Worm (Caenorhabditis elegans): ENCODE measurements around the gene tram-1.

Gene tram-1

DNA sequence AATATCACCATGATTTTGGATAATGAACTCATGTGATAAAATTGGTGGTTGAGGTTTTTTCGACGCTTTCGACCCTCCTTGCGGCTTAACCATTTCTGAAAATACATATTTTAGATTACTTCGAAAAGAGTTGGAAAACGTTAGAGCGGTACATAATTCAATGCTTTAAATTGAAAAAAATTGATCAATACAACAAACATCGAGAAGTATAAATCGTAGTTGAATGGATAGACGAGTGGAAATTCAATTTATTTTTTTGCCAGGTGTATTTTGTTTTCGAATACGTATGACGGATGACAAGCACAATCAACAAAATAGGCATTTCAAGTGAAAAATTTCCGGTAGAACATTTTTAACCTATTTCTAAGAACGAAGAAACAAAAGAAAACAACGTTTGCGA lies at the start of gene tram-1:
Gene tram-1 (minus strand): TSS at position 101 of the 400 bp plus-strand sequence.
- TF ChIP-seq lin-15B (tag; optimal IDR thresholded peaks at IDR 0.05) (no peak), nhr-25 (tag; optimal IDR thresholded peaks at IDR 0.05) (no peak), hmg-11 (tag; optimal IDR thresholded peaks at IDR 0.05) (no peak), nhr-23 (tag; optimal IDR thresholded peaks at IDR 0.05) (no peak), mdl-1 (tag; optimal IDR thresholded peaks at IDR 0.05) (no peak)

DNA sequence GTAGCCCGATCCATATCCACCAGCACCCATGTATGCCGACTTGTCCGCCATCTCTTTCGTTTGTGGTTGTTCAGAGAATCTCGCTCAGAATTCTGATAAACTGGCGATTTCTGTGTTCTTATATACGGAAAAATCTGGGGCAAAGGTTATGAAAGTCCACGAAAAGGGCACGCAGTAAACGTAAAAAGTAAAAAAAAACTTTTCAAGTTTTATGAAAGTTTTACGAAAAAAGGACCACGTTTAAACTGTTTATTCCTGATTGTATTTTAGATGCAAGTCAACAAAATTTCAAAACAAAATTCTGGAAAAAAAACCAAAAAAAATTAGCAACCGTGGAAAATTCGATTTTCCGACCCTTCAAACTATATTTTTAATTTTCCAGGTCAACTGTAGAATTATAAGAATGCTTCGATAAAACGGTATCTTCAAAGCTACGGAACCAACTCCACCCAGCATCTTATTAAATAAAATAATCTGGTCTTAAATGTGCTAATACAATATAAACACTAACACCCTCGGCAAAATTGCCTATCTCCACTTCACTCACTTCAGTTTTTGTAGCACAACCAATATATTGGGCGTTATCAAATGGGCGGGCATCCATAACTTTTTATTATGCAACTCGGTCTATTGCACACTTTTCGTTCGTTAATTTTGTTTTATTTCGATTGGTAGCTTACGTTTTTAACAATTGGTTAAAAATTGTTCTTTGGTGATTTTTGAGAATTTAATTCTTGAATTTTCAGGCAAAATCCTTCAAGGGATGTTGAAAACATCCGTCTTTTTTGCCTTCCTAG lies 48.2 kb upstream of the tram-1 start, which contains the start of the genes nspd-7 and Y43C5A.2:
Gene nspd-7 (minus strand): TSS at position 51 of the 797 bp plus-strand sequence.
Gene Y43C5A.2 (plus strand): TSS at position 747 of the 797 bp plus-strand sequence.
- TF ChIP-seq nhr-237 (tag; optimal IDR thresholded peaks at IDR 0.05), result no peak
- TF ChIP-seq nhr-23 (tag; optimal IDR thresholded peaks at IDR 0.05), result no peak
- TF ChIP-seq egl-5 (tag; optimal IDR thresholded peaks at IDR 0.05), result no peak
- TF ChIP-seq pqm-1 (tag; optimal IDR thresholded peaks at IDR 0.05), result peak; percentile 34
- TF ChIP-seq skn-1 (tag; optimal IDR thresholded peaks at IDR 0.05), result no peak
- TF ChIP-seq nhr-11 (tag; optimal IDR thresholded peaks at IDR 0.05), result no peak
- peak; percentile 69 for TF ChIP-seq elt-2 (tag; optimal IDR thresholded peaks at IDR 0.05)
- no peak for TF ChIP-seq lsy-12 (tag; optimal IDR thresholded peaks at IDR 0.05)
- no peak for TF ChIP-seq ztf-11 (tag; optimal IDR thresholded peaks at IDR 0.05)
- TF ChIP-seq pha-4 (tag; optimal IDR thresholded peaks at IDR 0.05), result peak; percentile 22
- no peak for TF ChIP-seq jun-1 (tag; optimal IDR thresholded peaks at IDR 0.05)
- TF ChIP-seq mml-1 (tag; optimal IDR thresholded peaks at IDR 0.05), result no peak
- no peak for TF ChIP-seq nhr-28 (tag; optimal IDR thresholded peaks at IDR 0.05)

DNA sequence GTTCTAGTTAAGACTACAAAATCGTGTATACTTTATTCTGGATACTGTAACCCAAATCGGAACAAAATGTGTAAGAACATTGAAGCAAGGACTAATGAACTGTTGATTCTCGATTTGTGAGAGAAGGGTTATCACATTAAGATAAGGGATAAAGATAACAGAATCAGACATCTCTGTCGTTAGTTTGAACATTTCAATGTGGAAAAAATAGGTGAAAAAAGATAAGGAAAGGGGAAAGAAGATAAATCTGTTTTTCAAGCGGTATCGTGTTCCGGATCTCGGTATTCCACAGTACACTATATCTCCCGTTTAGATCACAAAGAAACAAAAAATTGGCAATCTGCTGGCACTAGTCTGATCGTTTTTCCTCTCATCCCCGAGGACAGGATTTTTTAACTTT lies 40.0 kb upstream of the tram-1 start:
- TF ChIP-seq elt-3 (tag; optimal IDR thresholded peaks at IDR 0.05) (peak in 2 of 3 experiments; percentile 79 to 95), nhr-43 (tag; optimal IDR thresholded peaks at IDR 0.05; ENCODE audit: poor library complexity, severe bottlenecking) (peak; percentile 17), ceh-28 (tag; optimal IDR thresholded peaks at IDR 0.05) (no peak), ceh-82 (tag; optimal IDR thresholded peaks at IDR 0.05) (no peak), elt-1 (tag; optimal IDR thresholded peaks at IDR 0.05) (peak; percentile 92), nhr-76 (tag; optimal IDR thresholded peaks at IDR 0.05) (no peak), nhr-23 (tag; optimal IDR thresholded peaks at IDR 0.05) (peak; percentile 88)

DNA sequence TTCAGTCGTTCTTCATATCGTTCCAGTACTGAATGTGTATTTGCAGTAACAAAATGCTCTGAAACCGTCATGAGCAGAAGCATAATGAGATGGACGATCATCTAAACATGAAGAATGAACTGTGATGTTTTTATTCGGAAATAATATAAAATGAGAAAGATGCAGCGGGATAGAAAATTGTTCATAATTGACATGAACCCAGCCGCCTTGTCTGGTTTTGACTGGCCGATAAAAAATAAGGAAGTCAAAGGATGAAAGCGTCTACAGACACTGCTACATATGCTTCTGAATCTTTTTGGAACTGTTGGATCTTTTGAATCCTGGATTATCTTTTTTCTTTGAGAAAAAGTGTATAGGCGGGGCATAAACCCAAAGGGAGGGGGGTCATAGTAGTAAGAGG lies 38.5 kb upstream of the tram-1 start, which contains the start of gene F01G10.9:
Gene F01G10.9 (minus strand): TSS at position 101 of the 400 bp plus-strand sequence.
- TF ChIP-seq ceh-28 (tag; optimal IDR thresholded peaks at IDR 0.05) (no peak), sea-2 (GFP tag; optimal IDR thresholded peaks at IDR 0.05) (no peak), nhr-43 (tag; optimal IDR thresholded peaks at IDR 0.05; ENCODE audit: poor library complexity, severe bottlenecking) (no peak), fos-1 (tag; optimal IDR thresholded peaks at IDR 0.05) (no peak), hmg-11 (tag; optimal IDR thresholded peaks at IDR 0.05) (no peak), fkh-10 (GFP tag; optimal IDR thresholded peaks at IDR 0.05) (no peak)

DNA sequence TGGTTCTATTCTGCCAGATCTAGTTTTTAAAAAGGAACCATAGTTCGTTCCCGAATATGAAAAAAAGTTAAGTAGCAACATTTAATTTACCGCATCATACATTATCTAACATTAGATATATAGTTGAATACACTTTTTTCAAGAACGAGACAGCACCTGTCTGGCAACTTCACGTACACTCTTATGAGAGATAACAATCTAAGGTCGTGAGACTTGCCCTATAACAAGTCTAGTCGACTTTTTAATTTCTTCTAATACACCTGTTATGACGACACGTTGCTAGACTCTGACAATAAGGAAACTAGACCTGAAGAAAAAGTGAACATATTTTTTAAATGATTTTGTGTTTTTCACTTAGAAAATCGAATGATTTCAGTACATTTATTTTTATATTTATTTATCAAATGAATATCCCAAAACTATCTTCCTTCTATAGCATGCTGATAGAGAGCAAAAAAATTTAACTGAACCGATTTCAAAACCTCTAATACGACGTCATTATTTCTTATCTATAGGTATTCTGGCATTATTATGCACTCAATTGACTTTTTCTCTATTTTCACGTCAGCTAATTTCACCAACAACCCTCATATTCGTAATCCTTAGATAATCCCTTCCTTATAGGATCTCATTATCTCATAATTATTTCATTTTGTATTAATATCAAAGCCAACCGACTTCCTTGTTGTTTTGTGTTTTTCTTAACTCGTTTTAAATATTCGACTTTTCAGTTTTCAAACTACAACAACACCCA lies 32.0 kb upstream of the tram-1 start:
- TF ChIP-seq nhr-25 (tag; optimal IDR thresholded peaks at IDR 0.05), result peak; percentile 36
- peak in 1 of 2 experiments; percentile 30 for TF ChIP-seq eor-1 (tag; optimal IDR thresholded peaks at IDR 0.05)
- no peak for TF ChIP-seq snpc-4 (tag; optimal IDR thresholded peaks at IDR 0.05)
- no peak for TF ChIP-seq elt-3 (tag; optimal IDR thresholded peaks at IDR 0.05)
- TF ChIP-seq pha-4 (tag; optimal IDR thresholded peaks at IDR 0.05), result no peak
- TF ChIP-seq elt-1 (tag; optimal IDR thresholded peaks at IDR 0.05), result peak; percentile 68
- no peak for TF ChIP-seq skn-1 (tag; optimal IDR thresholded peaks at IDR 0.05)
- no peak for TF ChIP-seq nhr-11 (tag; optimal IDR thresholded peaks at IDR 0.05)
- TF ChIP-seq fos-1 (tag; optimal IDR thresholded peaks at IDR 0.05), result no peak
- no peak for TF ChIP-seq fkh-2 (tag; optimal IDR thresholded peaks at IDR 0.05)
- no peak for TF ChIP-seq ceh-82 (tag; optimal IDR thresholded peaks at IDR 0.05)
- no peak for TF ChIP-seq egl-27 (tag; optimal IDR thresholded peaks at IDR 0.05)
- TF ChIP-seq unc-62 (GFP tag; optimal IDR thresholded peaks at IDR 0.05), result no peak
- no peak for TF ChIP-seq lin-15B (tag; optimal IDR thresholded peaks at IDR 0.05)
- TF ChIP-seq mml-1 (tag; optimal IDR thresholded peaks at IDR 0.05), result no peak
- TF ChIP-seq pqm-1 (tag; optimal IDR thresholded peaks at IDR 0.05), result peak; percentile 12
- no peak for TF ChIP-seq daf-12 (tag; optimal IDR thresholded peaks at IDR 0.05)
- TF ChIP-seq mdl-1 (tag; optimal IDR thresholded peaks at IDR 0.05), result no peak
- TF ChIP-seq ZK546.5 (tag; optimal IDR thresholded peaks at IDR 0.05), result no peak
- no peak for TF ChIP-seq nfya-1 (tag; optimal IDR thresholded peaks at IDR 0.05; ENCODE audit: insufficient read depth)
- no peak for TF ChIP-seq egl-5 (tag; optimal IDR thresholded peaks at IDR 0.05)
- no peak for TF ChIP-seq nhr-67 (tag; optimal IDR thresholded peaks at IDR 0.05)
- peak; percentile 59 for TF ChIP-seq elt-2 (tag; optimal IDR thresholded peaks at IDR 0.05)
- no peak for TF ChIP-seq nhr-28 (tag; optimal IDR thresholded peaks at IDR 0.05)
- no peak for TF ChIP-seq nhr-23 (tag; optimal IDR thresholded peaks at IDR 0.05)
- no peak for TF ChIP-seq hmg-11 (tag; optimal IDR thresholded peaks at IDR 0.05)
- no peak for TF ChIP-seq zag-1 (tag; optimal IDR thresholded peaks at IDR 0.05)
- TF ChIP-seq tbx-2 (tag; optimal IDR thresholded peaks at IDR 0.05), result no peak
- TF ChIP-seq nhr-12 (tag; optimal IDR thresholded peaks at IDR 0.05), result no peak
- no peak for TF ChIP-seq aly-2 (tag; optimal IDR thresholded peaks at IDR 0.05)
- TF ChIP-seq jun-1 (tag; optimal IDR thresholded peaks at IDR 0.05), result peak; percentile 32

All from whole organism, L3 larva.